Worm (Caenorhabditis elegans) whole organism, early embryonic: ENCODE data around the gene C09B9.2.
"Not testable (repeated sequence)": the region's sequence is repeated elsewhere in the genome, so short reads cannot be mapped to it uniquely, and the experiment has no call there.

Source experiments
- B0310.2 ChIP-seq: sonication (generic microtip); optimal IDR thresholded peaks from 2 replicates; lab custom pipeline; 2016; ENCODE audit warnings: mild to moderate bottlenecking, missing genetic modification characterization, missing compliant biosample characterization
- F13C5.2 ChIP-seq: sonication (generic microtip); optimal IDR thresholded peaks from 2 replicates; lab custom pipeline; 2017; ENCODE audit warnings: mild to moderate bottlenecking, missing genetic modification characterization, inconsistent platforms, missing compliant biosample characterization
- aly-1 ChIP-seq: sonication (generic microtip); optimal IDR thresholded peaks from 2 replicates; lab custom pipeline; 2016; ENCODE audit warnings: missing genetic modification characterization, missing compliant biosample characterization
- ama-1 ChIP-seq: fragments of 150-350 bp; optimal IDR thresholded peaks from 2 replicates; lab custom pipeline; 2014
- ceh-13 ChIP-seq: fragments of 200-800 bp; sonication (Bioruptor generic); optimal IDR thresholded peaks from 2 replicates; lab custom pipeline; 2018; ENCODE audit warnings: mild to moderate bottlenecking, missing genetic modification characterization, missing compliant biosample characterization
- ceh-36 ChIP-seq: sonication (generic microtip); optimal IDR thresholded peaks from 2 replicates; lab custom pipeline; 2016; ENCODE audit warnings: missing genetic modification characterization, inconsistent platforms, missing compliant biosample characterization
- ets-7 ChIP-seq: sonication (generic microtip); optimal IDR thresholded peaks from 2 replicates; lab custom pipeline; 2016; ENCODE audit warnings: missing genotype, missing genetic modification characterization, missing compliant biosample characterization
- flt-1 ChIP-seq: fragments of 200-800 bp; sonication (Bioruptor generic); IDR thresholded peaks from 2 replicates; pipeline ENCODE4 v1.3.6; 2022; ENCODE audit warnings: missing genetic modification characterization, missing compliant biosample characterization
- hmbx-1 ChIP-seq: sonication (generic microtip); optimal IDR thresholded peaks from 2 replicates; lab custom pipeline; 2016; ENCODE audit warnings: mild to moderate bottlenecking, missing genetic modification characterization, missing compliant biosample characterization
- hmg-4 ChIP-seq: fragments of 200-800 bp; sonication (Bioruptor generic); optimal IDR thresholded peaks from 2 replicates; lab custom pipeline; 2018; ENCODE audit warnings: mild to moderate bottlenecking, missing genetic modification characterization, missing compliant biosample characterization
- hnd-1 ChIP-seq: sonication (generic microtip); optimal IDR thresholded peaks from 2 replicates; lab custom pipeline; 2016; ENCODE audit warnings: missing genetic modification characterization, missing compliant biosample characterization
- pes-1 ChIP-seq: fragments of 200-800 bp; sonication (Bioruptor generic); IDR thresholded peaks from 2 replicates; pipeline ENCODE4 v1.3.6; 2022; ENCODE audit warnings: missing genetic modification reagents, missing genetic modification characterization, missing compliant biosample characterization
- scrt-1 ChIP-seq: fragments of 200-800 bp; sonication (Bioruptor generic); IDR thresholded peaks from 2 replicates; pipeline ENCODE4 v1.3.6; 2022; ENCODE audit warnings: missing genetic modification characterization, missing compliant biosample characterization
- sea-1 ChIP-seq: fragments of 200-800 bp; sonication (Bioruptor generic); conservative IDR thresholded peaks from 2 replicates; pipeline ENCODE4 v1.3.6; 2022; ENCODE audit warnings: missing genetic modification characterization, missing compliant biosample characterization
- tbx-11 ChIP-seq: fragments of 200-800 bp; sonication (Bioruptor generic); IDR thresholded peaks from 2 replicates; pipeline ENCODE4 v1.3.6; 2022; ENCODE audit warnings: missing genetic modification characterization, missing compliant biosample characterization
- tbx-37 ChIP-seq: fragments of 200-800 bp; sonication (Bioruptor generic); conservative IDR thresholded peaks from 2 replicates; pipeline ENCODE4 v1.3.6; 2022; ENCODE audit warnings: missing genetic modification reagents, missing genetic modification characterization, missing compliant biosample characterization
- tra-4 ChIP-seq: sonication (generic microtip); optimal IDR thresholded peaks from 2 replicates; lab custom pipeline; 2017; ENCODE audit warnings: missing genetic modification characterization, missing compliant biosample characterization

C09B9.2 gene

DNA sequence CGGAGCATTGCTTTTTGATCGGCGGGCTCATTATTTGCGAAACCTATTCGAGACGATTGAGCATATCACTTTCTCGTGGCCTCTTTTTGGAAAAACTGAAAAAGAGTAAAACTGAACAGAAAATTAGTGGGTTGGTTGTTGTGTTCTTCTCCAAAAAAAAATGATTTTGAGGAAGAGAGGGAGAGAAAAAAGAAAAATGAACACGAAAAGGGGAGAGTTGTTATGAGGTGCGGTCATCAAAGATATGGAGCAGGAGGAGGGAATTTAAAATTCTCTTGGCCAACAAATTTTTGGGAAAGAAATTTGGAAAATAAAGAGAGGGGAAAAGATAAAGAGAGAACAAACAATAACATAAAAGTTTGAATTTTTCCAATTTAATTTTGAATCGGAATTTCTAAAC, 16.3 kb downstream of the C09B9.2 start, which contains the start of gene hot-9:
Gene hot-9 (minus strand): TSS at position 101 of the 400 bp plus-strand sequence.
- no peak for TF ChIP-seq ama-1 (lab: Kevin White, UChicago)
- TF ChIP-seq tbx-37 (GFP tag; lab: Robert Waterston, UW) = no peak
- no peak for TF ChIP-seq flt-1 (GFP tag; lab: Robert Waterston, UW)
- no peak for TF ChIP-seq ets-7 (tag; lab: Kevin White, UChicago)
- no peak for TF ChIP-seq hmg-4 (GFP tag; lab: Kevin White, UChicago)
- TF ChIP-seq aly-1 (tag; lab: Kevin White, UChicago) = no peak

DNA sequence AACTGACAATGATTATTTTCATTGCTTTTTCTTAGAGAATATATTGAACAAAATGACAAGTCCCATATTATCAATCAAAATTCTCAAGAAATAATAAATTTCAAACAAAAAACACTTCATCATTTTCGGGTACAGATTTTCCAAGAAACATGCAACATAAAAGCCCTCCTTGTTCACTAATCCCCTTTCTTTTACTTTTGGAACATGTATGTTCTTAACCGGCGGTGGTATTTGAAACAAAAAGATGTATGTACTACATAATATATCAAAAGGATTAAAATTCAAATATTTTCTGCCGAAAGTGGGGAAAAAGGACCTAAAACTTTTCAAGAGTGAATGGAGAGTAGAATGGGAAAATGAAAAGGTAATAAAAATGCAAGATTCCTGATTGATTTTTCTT, 25.2 kb downstream of the C09B9.2 start:
- TF ChIP-seq ets-7 (tag; lab: Kevin White, UChicago) (no peak), tra-4 (tag; lab: Kevin White, UChicago) (no peak), scrt-1 (GFP tag; lab: Robert Waterston, UW) (no peak), flt-1 (GFP tag; lab: Robert Waterston, UW) (no peak), ceh-13 (no peak), sea-1 (GFP tag; lab: Robert Waterston, UW) (no peak), tbx-11 (GFP tag; lab: Robert Waterston, UW) (no peak), hnd-1 (tag; lab: Kevin White, UChicago) (no peak), tbx-37 (GFP tag; lab: Robert Waterston, UW) (no peak), ama-1 (lab: Kevin White, UChicago) (no peak), B0310.2 (tag; lab: Kevin White, UChicago) (no peak), ceh-36 (tag; lab: Kevin White, UChicago) (no peak), hmbx-1 (tag; lab: Kevin White, UChicago) (no peak), F13C5.2 (tag; lab: Kevin White, UChicago) (no peak), pes-1 (GFP tag; lab: Robert Waterston, UW) (no peak)

DNA sequence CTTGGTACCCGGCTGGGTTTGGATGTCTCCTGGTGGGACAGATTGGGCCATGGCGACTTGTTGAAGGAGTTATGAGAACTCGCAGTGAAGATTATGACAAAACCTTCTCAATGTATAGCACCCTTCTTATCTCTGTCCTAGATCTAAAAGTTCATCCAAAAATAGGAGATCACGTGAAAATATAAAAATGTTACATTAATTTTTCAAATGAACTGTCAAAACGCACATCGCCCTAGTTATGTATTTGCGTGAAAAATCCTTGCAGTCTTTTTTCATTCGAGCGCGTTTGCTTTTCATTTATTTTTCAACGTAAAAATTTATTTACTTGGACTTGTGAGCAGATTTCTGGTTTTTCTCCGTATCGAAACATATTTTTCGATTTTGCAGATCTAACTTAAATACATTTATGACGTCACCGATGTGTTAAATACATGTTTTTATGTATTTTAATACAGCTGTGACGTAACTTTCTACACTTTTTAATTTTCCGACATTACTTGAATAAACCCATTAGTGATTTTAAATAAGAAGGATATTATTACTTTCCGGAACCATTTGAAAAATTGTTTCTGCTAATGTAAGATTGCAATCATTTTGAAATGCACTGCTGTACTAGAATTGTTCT, 27.0 kb downstream of the C09B9.2 start, which contains the start of gene msp-55:
Gene msp-55 (minus strand): TSS at position 51 of the 625 bp plus-strand sequence.
- TF ChIP-seq scrt-1 (GFP tag; lab: Robert Waterston, UW) (no peak), ceh-36 (tag; lab: Kevin White, UChicago) (no peak), ets-7 (tag; lab: Kevin White, UChicago) (no peak), F13C5.2 (tag; lab: Kevin White, UChicago) (no peak), ama-1 (lab: Kevin White, UChicago) (no peak), hnd-1 (tag; lab: Kevin White, UChicago) (no peak), pes-1 (GFP tag; lab: Robert Waterston, UW) (no peak), hmbx-1 (tag; lab: Kevin White, UChicago) (no peak), flt-1 (GFP tag; lab: Robert Waterston, UW) (no peak), sea-1 (GFP tag; lab: Robert Waterston, UW) (no peak), hmg-4 (GFP tag; lab: Kevin White, UChicago) (no peak), ceh-13 (no peak), B0310.2 (tag; lab: Kevin White, UChicago) (no peak), tra-4 (tag; lab: Kevin White, UChicago) (no peak), tbx-11 (GFP tag; lab: Robert Waterston, UW) (no peak), aly-1 (tag; lab: Kevin White, UChicago) (no peak), tbx-37 (GFP tag; lab: Robert Waterston, UW) (no peak)

DNA sequence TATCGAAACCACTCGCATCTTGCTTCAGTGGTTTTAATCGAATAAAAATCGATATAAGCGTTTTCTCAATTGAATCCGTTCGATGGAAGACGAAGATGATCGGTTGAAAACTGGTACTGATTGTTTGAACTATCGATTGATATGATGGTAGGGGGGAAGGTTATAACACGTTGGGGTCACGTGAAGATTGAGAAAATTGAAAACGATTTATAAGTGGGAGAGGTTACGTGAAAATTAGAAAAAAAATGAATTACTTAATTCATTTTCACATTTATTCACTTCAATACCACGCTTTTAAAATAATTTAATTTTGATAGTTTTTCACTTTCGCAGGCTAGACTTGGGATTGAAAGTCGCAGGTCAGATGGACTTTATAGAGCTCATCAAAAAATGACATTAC, 31.9 kb downstream of the C09B9.2 start, which contains the start of gene C09B9.7:
Gene C09B9.7 (minus strand): TSS at position 101 of the 400 bp plus-strand sequence.
- TF ChIP-seq pes-1 (GFP tag; lab: Robert Waterston, UW) (no peak), hnd-1 (tag; lab: Kevin White, UChicago) (no peak), ceh-13 (no peak), tbx-37 (GFP tag; lab: Robert Waterston, UW) (no peak), tra-4 (tag; lab: Kevin White, UChicago) (no peak), ama-1 (lab: Kevin White, UChicago) (no peak), scrt-1 (GFP tag; lab: Robert Waterston, UW) (no peak), sea-1 (GFP tag; lab: Robert Waterston, UW) (no peak), B0310.2 (tag; lab: Kevin White, UChicago) (no peak), ets-7 (tag; lab: Kevin White, UChicago) (no peak), hmg-4 (GFP tag; lab: Kevin White, UChicago) (no peak)

DNA sequence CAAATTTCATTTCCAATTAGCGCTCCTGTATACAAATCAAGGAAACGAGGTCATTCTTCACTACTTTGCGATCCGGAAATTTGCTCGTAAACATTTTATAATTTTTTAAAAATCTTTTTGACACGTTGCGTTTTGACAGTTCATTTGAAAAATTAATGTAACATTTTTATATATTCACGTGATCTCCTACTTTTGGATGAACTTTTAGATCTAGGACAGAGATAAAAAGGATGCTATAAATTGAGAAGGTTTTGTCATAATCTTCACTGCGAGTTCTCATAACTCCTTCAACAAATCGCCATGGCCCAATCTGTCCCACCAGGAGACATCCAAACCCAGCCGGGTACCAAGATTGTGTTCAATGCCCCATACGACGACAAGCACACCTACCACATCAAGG, 33.2 kb downstream of the C09B9.2 start, which contains the start of gene msp-57:
Gene msp-57 (plus strand): TSS at position 301 of the 400 bp plus-strand sequence.
- not testable (repeated sequence) for TF ChIP-seq ama-1 (lab: Kevin White, UChicago); pes-1 (GFP tag; lab: Robert Waterston, UW); ceh-36 (tag; lab: Kevin White, UChicago)

DNA sequence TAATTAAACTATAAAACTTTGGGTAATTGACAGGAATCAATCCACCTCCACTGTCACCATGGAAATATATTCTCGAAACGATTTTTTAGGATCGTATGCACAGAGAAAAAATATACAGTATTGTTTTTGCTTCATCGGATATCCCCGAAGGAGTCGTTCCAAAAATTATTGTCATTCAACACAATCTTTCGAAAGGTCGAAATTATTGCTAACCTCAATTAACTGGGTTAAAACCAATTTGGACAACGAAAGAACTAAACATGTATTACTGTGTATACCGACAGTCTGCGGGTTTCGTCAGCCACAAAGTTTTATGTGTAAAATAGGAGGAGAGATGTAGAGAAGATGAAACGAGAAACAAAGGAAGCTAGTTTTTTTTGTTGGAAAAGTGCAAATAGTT, 34.2 kb downstream of the C09B9.2 start:
- TF ChIP-seq flt-1 (GFP tag; lab: Robert Waterston, UW) (no peak), hmg-4 (GFP tag; lab: Kevin White, UChicago) (no peak), sea-1 (GFP tag; lab: Robert Waterston, UW) (no peak), tbx-11 (GFP tag; lab: Robert Waterston, UW) (no peak), pes-1 (GFP tag; lab: Robert Waterston, UW) (no peak), ceh-13 (no peak), B0310.2 (tag; lab: Kevin White, UChicago) (no peak)

DNA sequence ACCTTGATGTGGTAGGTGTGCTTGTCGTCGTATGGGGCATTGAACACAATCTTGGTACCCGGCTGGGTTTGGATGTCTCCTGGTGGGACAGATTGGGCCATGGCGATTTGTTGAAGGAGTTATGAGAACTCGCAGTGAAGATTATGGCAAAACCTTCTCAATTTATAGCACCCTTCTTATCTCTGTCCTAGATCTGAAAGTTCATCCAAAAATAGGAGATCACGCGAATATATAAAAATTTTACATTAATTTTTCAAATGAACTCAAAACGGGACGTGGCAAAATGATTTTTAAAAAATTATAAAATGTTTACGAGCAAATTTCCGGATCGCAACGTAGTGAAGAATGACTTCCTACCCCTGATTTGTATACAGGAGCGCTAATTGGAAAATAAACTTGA, 35.9 kb downstream of the C09B9.2 start, which contains the start of gene msp-53:
Gene msp-53 (minus strand): TSS at position 101 of the 400 bp plus-strand sequence.
- TF ChIP-seq hmbx-1 (tag; lab: Kevin White, UChicago); F13C5.2 (tag; lab: Kevin White, UChicago); tbx-11 (GFP tag; lab: Robert Waterston, UW): not testable (repeated sequence)
